Fruit fly (Drosophila melanogaster): ENCODE measurements around the gene CG12105.
A peak's percentile ranks its signal among the peaks of the same experiment; 100 is the strongest.

The CG12105 gene

DNA sequence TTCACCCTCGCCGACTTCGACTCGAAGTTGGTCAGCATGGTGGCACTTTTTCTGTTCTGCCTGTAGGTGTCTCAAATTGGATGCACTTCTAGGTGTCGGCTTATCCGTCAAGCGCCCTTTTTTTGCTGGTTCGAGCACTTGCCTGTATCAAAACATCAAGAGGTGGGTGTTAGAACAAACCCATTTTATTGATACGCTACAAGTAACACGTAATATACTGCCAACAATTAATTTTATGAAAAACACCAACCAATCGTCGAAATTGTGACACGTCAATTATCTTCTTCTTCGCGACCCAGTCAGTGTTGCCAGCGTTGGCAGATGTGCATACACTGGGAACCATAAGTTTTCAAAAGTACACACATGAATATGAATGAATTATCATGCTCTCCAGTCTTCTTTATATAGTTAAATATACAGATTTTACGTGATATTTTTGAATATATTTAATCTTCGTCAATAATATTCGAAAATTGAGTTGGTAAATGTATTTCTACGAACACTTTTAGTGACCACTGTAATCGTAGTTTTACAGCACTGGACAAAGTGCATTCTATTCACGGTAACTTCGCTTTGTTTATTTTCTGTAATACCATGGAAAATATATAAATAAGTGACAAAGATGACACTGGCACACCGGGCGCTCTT is 29.4 kb upstream of the CG12105 start, which contains the start of the genes alphaCOP and CG13919 (continued):
- TF ChIP-seq Stat92E (GFP tag; optimal IDR thresholded peaks at IDR 0.05) (peak in 1 of 3 experiments; percentile 98), CG7271 (tag; optimal IDR thresholded peaks at IDR 0.05) (peak; percentile 92), ase (GFP tag; IDR thresholded peaks at IDR 0.05) (peak; percentile 95), CG4360 (GFP tag; IDR thresholded peaks at IDR 0.05) (peak; percentile 76), Myb (GFP tag; optimal IDR thresholded peaks at IDR 0.05) (peak; percentile 66), her (GFP tag; optimal IDR thresholded peaks at IDR 0.05) (peak; percentile 69), CG12236 (GFP tag; optimal IDR thresholded peaks at IDR 0.05) (peak; percentile 85), phol (tag; optimal IDR thresholded peaks at IDR 0.05) (peak; percentile 93), CG18476 (GFP tag; optimal IDR thresholded peaks at IDR 0.05) (peak; percentile 95), HLH54F (GFP tag; optimal IDR thresholded peaks at IDR 0.05) (peak; percentile 93), BEAF-32 (GFP tag; optimal IDR thresholded peaks at IDR 0.05) (peak; percentile 50), CG3065 (GFP tag; optimal IDR thresholded peaks at IDR 0.05) (peak; percentile 95), sc (optimal IDR thresholded peaks at IDR 0.05) (no peak), sc (GFP tag; optimal IDR thresholded peaks at IDR 0.05) (peak; percentile 95), ham (GFP tag; IDR thresholded peaks at IDR 0.05) (peak; percentile 92), ato (GFP tag; IDR thresholded peaks at IDR 0.05; ENCODE audit: partially characterized antibody) (no peak), trh (GFP tag; optimal IDR thresholded peaks at IDR 0.05) (peak; percentile 95), CG13123 (GFP tag; optimal IDR thresholded peaks at IDR 0.05) (peak; percentile 94), Dp (GFP tag; optimal IDR thresholded peaks at IDR 0.05) (peak; percentile 50), Sox100B (GFP tag; optimal IDR thresholded peaks at IDR 0.05) (no peak), CG17385 (GFP tag; optimal IDR thresholded peaks at IDR 0.05) (peak; percentile 99), br (optimal IDR thresholded peaks at IDR 0.05) (no peak), CG18262 (tag; optimal IDR thresholded peaks at IDR 0.05) (peak; percentile 95), dan (GFP tag; IDR thresholded peaks at IDR 0.05) (peak; percentile 57; the same call in 1 of the 2 replicates), Ets97D (GFP tag; optimal IDR thresholded peaks at IDR 0.05) (peak; percentile 90), trem (tag; optimal IDR thresholded peaks at IDR 0.05) (peak; percentile 92), chm (GFP tag; IDR thresholded peaks at IDR 0.05) (peak; percentile 98), CG9876 (GFP tag; optimal IDR thresholded peaks at IDR 0.05) (peak; percentile 59), mam (GFP tag; optimal IDR thresholded peaks at IDR 0.05) (peak; percentile 95), dimm (GFP tag; IDR thresholded peaks at IDR 0.05) (peak; percentile 95), gcm2 (GFP tag; optimal IDR thresholded peaks at IDR 0.05) (peak; percentile 90), sisA (GFP tag; IDR thresholded peaks at IDR 0.05) (peak; percentile 92), D19B (GFP tag; optimal IDR thresholded peaks at IDR 0.05) (peak; percentile 86), CG3163 (GFP tag; optimal IDR thresholded peaks at IDR 0.05) (peak; percentile 60), ac (GFP tag; optimal IDR thresholded peaks at IDR 0.05) (peak; percentile 84), Gug (GFP tag; IDR thresholded peaks at IDR 0.05) (peak; percentile 90), sqz (GFP tag; optimal IDR thresholded peaks at IDR 0.05) (no peak), Sry-β (GFP tag; optimal IDR thresholded peaks at IDR 0.05) (peak; percentile 60), CG30403 (GFP tag; optimal IDR thresholded peaks at IDR 0.05) (peak; percentile 98), zen2 (GFP tag; IDR thresholded peaks at IDR 0.05; ENCODE audit: partially characterized antibody) (no peak), Sin3A (optimal IDR thresholded peaks at IDR 0.05) (peak; percentile 9), CG1603 (tag; optimal IDR thresholded peaks at IDR 0.05) (peak; percentile 86), aop (GFP tag; IDR thresholded peaks at IDR 0.05) (peak; percentile 80), CG16863 (GFP tag; optimal IDR thresholded peaks at IDR 0.05) (peak; percentile 91), ash1 (GFP tag; optimal IDR thresholded peaks at IDR 0.05) (peak; percentile 7), HmgD (GFP tag; optimal IDR thresholded peaks at IDR 0.05) (peak; percentile 70), Mes4 (GFP tag; optimal IDR thresholded peaks at IDR 0.05) (peak; percentile 89), Scr (GFP tag; IDR thresholded peaks at IDR 0.05; ENCODE audit: partially characterized antibody) (no peak), Camta (GFP tag; optimal IDR thresholded peaks at IDR 0.05) (peak; percentile 93), gce (GFP tag; IDR thresholded peaks at IDR 0.05) (peak; percentile 95), hkb (optimal IDR thresholded peaks at IDR 0.05) (no peak), hkb (GFP tag; IDR thresholded peaks at IDR 0.05) (peak; percentile 94)
